Fruit fly (Drosophila melanogaster) whole organism, prepupa: ENCODE data around the gene CG32988.

ENCODE experiments used
- CG11294 ChIP-seq: fragments of 200-800 bp; sonication (Bioruptor generic); IDR thresholded peaks from 2 replicates; pipeline ENCODE4 v1.3.6; 2022; ENCODE audit warnings: missing biosample characterization, missing genetic modification characterization
- CG3032 ChIP-seq: fragments of 200-800 bp; optimal IDR thresholded peaks from 2 replicates; lab custom pipeline; 2019; ENCODE audit warnings: missing biosample characterization, mild to moderate bottlenecking, missing genetic modification characterization, moderate library complexity
- CG6808 ChIP-seq: fragments of 200-800 bp; sonication (Bioruptor generic); optimal IDR thresholded peaks from 3 replicates; lab custom pipeline; 2017; ENCODE audit warnings: missing biosample characterization, missing genetic modification characterization, mild to moderate bottlenecking, moderate library complexity, missing genetic modification reagents
- CG8119 ChIP-seq: fragments of 200-800 bp; sonication (Bioruptor generic); IDR thresholded peaks from 3 replicates; pipeline ENCODE4 v1.3.6; 2022; ENCODE audit warnings: missing biosample characterization, missing genetic modification characterization
- CG9139 ChIP-seq: fragments of 200-800 bp; sonication (Bioruptor generic); optimal IDR thresholded peaks from 3 replicates; lab custom pipeline; 2017; ENCODE audit warnings: missing biosample characterization, mild to moderate bottlenecking, missing genetic modification characterization
- Lpt ChIP-seq: fragments of 200-800 bp; sonication (Bioruptor generic); optimal IDR thresholded peaks from 3 replicates; lab custom pipeline; 2016; ENCODE audit warnings: missing biosample characterization, missing genetic modification characterization
- Sox14 ChIP-seq: fragments of 200-800 bp; sonication (Bioruptor generic); optimal IDR thresholded peaks from 3 replicates; lab custom pipeline; 2016; ENCODE audit warnings: missing biosample characterization, missing genetic modification characterization
- topi ChIP-seq: fragments of 200-800 bp; sonication (Bioruptor generic); optimal IDR thresholded peaks from 3 replicates; lab custom pipeline; 2016; ENCODE audit warnings: missing biosample characterization, missing genetic modification characterization

DNA sequence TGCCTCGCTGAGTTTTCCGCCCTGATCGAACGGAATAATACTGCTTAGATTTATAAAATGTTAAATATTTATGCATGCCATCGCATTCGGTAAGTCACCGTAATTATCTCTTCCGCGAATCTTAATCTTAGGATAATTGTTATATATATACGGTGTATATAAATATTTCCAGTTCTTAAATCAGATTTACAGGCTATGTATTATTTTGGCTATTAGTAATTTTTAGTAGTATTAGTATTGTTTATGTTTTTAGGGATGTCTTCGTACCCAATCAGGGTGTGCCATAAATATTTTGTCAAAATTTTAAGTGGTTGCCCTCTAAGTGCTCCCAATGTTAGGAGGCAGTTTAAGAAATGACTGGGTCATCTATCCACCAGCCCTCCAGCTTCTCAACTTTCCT, 2.2 kb upstream of the CG32988 start, which contains the start of gene CG32986:
- TF ChIP-seq topi (GFP tag; lab: Kevin White, UChicago) (no peak), CG8119 (no peak), Lpt (GFP tag; lab: Kevin White, UChicago) (no peak), Sox14 (GFP tag; lab: Kevin White, UChicago) (no peak), CG9139 (GFP tag; lab: Kevin White, UChicago) (no peak), CG6808 (no peak), CG11294 (GFP tag; lab: Robert Waterston, UW) (no peak), CG3032 (tag; lab: Kevin White, UChicago) (no peak)
